Worm (Caenorhabditis elegans): ENCODE results near the gene C50H2.7.

ce11 chrV:9958231-9958630 lies 35.6 kb downstream of the C50H2.7 start, which contains the start of gene anmt-3:
- TF ChIP-seq skn-1 (tag; optimal IDR thresholded peaks at IDR 0.05) (no peak), pqm-1 (tag; optimal IDR thresholded peaks at IDR 0.05) (no peak), nhr-77 (tag; optimal IDR thresholded peaks at IDR 0.05) (no peak), unc-62 (GFP tag; optimal IDR thresholded peaks at IDR 0.05) (no peak), mml-1 (tag; optimal IDR thresholded peaks at IDR 0.05) (no peak), fos-1 (tag; optimal IDR thresholded peaks at IDR 0.05) (no peak), ZK546.5 (tag; optimal IDR thresholded peaks at IDR 0.05) (no peak), ztf-4 (tag; optimal IDR thresholded peaks at IDR 0.05) (no peak), ama-1 (optimal IDR thresholded peaks at IDR 0.05) (no peak), nhr-237 (tag; optimal IDR thresholded peaks at IDR 0.05) (no peak), aly-2 (tag; optimal IDR thresholded peaks at IDR 0.05) (no peak), zag-1 (tag; optimal IDR thresholded peaks at IDR 0.05) (no peak), nhr-12 (tag; optimal IDR thresholded peaks at IDR 0.05) (no peak)
